Worm (Caenorhabditis elegans) whole organism, L2 larva: ENCODE measurements around the gene clec-134.

Experiments used
- elt-1 ChIP-seq: fragments of 150-350 bp; optimal IDR thresholded peaks from 2 replicates; lab custom pipeline; 2014; ENCODE audit warnings: missing biosample characterization, missing genetic modification characterization
- elt-3 ChIP-seq: sonication (generic microtip); optimal IDR thresholded peaks from 2 replicates; lab custom pipeline; 2017; ENCODE audit warnings: missing biosample characterization, missing genetic modification characterization
- lin-11 ChIP-seq: fragments of 150-350 bp; sonication (generic microtip); optimal IDR thresholded peaks from 2 replicates; lab custom pipeline; 2014; ENCODE audit warnings: missing biosample characterization, missing genetic modification characterization, inconsistent platforms, mixed read lengths
- lin-13 ChIP-seq: fragments of 150-350 bp; optimal IDR thresholded peaks from 2 replicates; lab custom pipeline; 2014; ENCODE audit warnings: missing biosample characterization, missing genetic modification reagents, missing genetic modification characterization
- mab-5 ChIP-seq: fragments of 150-350 bp; optimal IDR thresholded peaks from 2 replicates; lab custom pipeline; 2014; ENCODE audit warnings: missing biosample characterization, missing genetic modification characterization
- mdl-1 ChIP-seq, 2 experiments: fragments of 150-350 bp in 1 of 2; sonication (generic microtip) in 1 of 2; optimal IDR thresholded peaks; 2 replicates each; lab custom pipeline; 2017; ENCODE audit warnings: missing biosample characterization in 2 of 2, missing genetic modification characterization in 2 of 2
- nhr-23 ChIP-seq: fragments of 150-350 bp; optimal IDR thresholded peaks from 2 replicates; lab custom pipeline; 2014; ENCODE audit warnings: missing biosample characterization, missing genetic modification reagents, missing genetic modification characterization
- sem-4 ChIP-seq: fragments of 150-350 bp; optimal IDR thresholded peaks from 2 replicates; lab custom pipeline; 2014; ENCODE audit warnings: missing biosample characterization, missing genetic modification reagents, missing genetic modification characterization
- skn-1 ChIP-seq: sonication (generic microtip); optimal IDR thresholded peaks from 2 replicates; lab custom pipeline; 2017; ENCODE audit warnings: missing biosample characterization, missing genetic modification characterization
- sma-9 ChIP-seq, 2 experiments: fragments of 150-350 bp in 1 of 2; sonication (generic microtip) in 1 of 2; optimal IDR thresholded peaks; 2 replicates each; lab custom pipeline; 2014 to 2016; ENCODE audit warnings: missing genetic modification characterization in 2 of 2, mild to moderate bottlenecking in 1 of 2, missing biosample characterization in 1 of 2, missing compliant biosample characterization in 1 of 2, missing genetic modification reagents in 1 of 2, moderate library complexity in 1 of 2
- snpc-4 ChIP-seq: fragments of 150-350 bp; optimal IDR thresholded peaks from 2 replicates; lab custom pipeline; 2014; ENCODE audit warnings: missing biosample characterization, missing genetic modification characterization
- unc-62 ChIP-seq: fragments of 150-350 bp; optimal IDR thresholded peaks from 2 replicates; lab custom pipeline; 2014; ENCODE audit warnings: missing biosample characterization, missing genetic modification reagents, missing genetic modification characterization
- ztf-11 ChIP-seq: sonication (generic microtip); optimal IDR thresholded peaks from 2 replicates; lab custom pipeline; 2017; ENCODE audit warnings: missing biosample characterization, missing genetic modification characterization
- ztf-4 ChIP-seq: fragments of 150-350 bp; optimal IDR thresholded peaks from 2 replicates; lab custom pipeline; 2014; ENCODE audit warnings: missing biosample characterization, missing genetic modification characterization

ce11 chrII:3595339-3595738 lies 15.5 kb downstream of the clec-134 start, which contains the start of gene Y49F6A.12:
- TF ChIP-seq ztf-4 (tag; lab: Kevin White, UChicago) (no peak), nhr-23 (tag; lab: Kevin White, UChicago) (no peak), sem-4 (tag; lab: Kevin White, UChicago) (no peak), elt-1 (tag; lab: Kevin White, UChicago) (no peak), sma-9 (GFP tag; optimal IDR thresholded peaks at IDR 0.05; lab: Kevin White, UChicago) (no peak), sma-9 (tag; optimal IDR thresholded peaks at IDR 0.05; lab: Kevin White, UChicago) (no peak), lin-11 (tag; lab: Kevin White, UChicago) (no peak), mdl-1 (tag; optimal IDR thresholded peaks at IDR 0.05; lab: Kevin White, UChicago) (no peak), skn-1 (tag; lab: Kevin White, UChicago) (no peak), elt-3 (no peak), mab-5 (no peak), ztf-11 (tag; lab: Kevin White, UChicago) (no peak), unc-62 (GFP tag; lab: Kevin White, UChicago) (no peak), lin-13 (GFP tag; lab: Kevin White, UChicago) (no peak), snpc-4 (tag; lab: Kevin White, UChicago) (no peak)
